Fruit fly (Drosophila melanogaster) whole organism, adult: ENCODE results near the gene CG14174.

Experiments
- CG14711 ChIP-seq: fragments of 200-800 bp; sonication (Bioruptor generic); optimal IDR thresholded peaks from 2 replicates; lab custom pipeline; 2018; ENCODE audit warnings: missing biosample characterization, mild to moderate bottlenecking, missing genetic modification characterization, moderate library complexity
- CG1620 ChIP-seq: fragments of 200-800 bp; sonication (Bioruptor generic); optimal IDR thresholded peaks from 2 replicates; lab custom pipeline; 2016; ENCODE audit warnings: missing biosample characterization, missing genetic modification characterization
- CG33017 ChIP-seq: fragments of 200-800 bp; sonication (Bioruptor generic); optimal IDR thresholded peaks from 2 replicates; lab custom pipeline; 2018; ENCODE audit warnings: missing biosample characterization, mild to moderate bottlenecking, missing genetic modification characterization, moderate library complexity
- Clk ChIP-seq: fragments of 200-800 bp; sonication (Bioruptor generic); optimal IDR thresholded peaks from 2 replicates; lab custom pipeline; 2017; ENCODE audit warnings: missing biosample characterization, missing genetic modification characterization
- Hr96 ChIP-seq: fragments of 200-800 bp; sonication (Bioruptor generic); optimal IDR thresholded peaks from 2 replicates; lab custom pipeline; 2016; ENCODE audit warnings: missing biosample characterization, missing genetic modification characterization
- Mnt ChIP-seq: fragments of 200-800 bp; sonication (Bioruptor generic); optimal IDR thresholded peaks from 2 replicates; lab custom pipeline; 2016; ENCODE audit warnings: missing biosample characterization, mild to moderate bottlenecking, missing genetic modification characterization
- bab1 ChIP-seq: fragments of 200-800 bp; sonication (Bioruptor generic); optimal IDR thresholded peaks from 3 replicates; lab custom pipeline; 2019; ENCODE audit warnings: missing biosample characterization, mild to moderate bottlenecking, missing genetic modification characterization, moderate library complexity
- ovo ChIP-seq: fragments of 200-800 bp; sonication (Bioruptor generic); optimal IDR thresholded peaks from 2 replicates; lab custom pipeline; 2016; ENCODE audit warnings: missing biosample characterization, missing genetic modification characterization
- pad ChIP-seq: fragments of 200-800 bp; sonication (Bioruptor generic); optimal IDR thresholded peaks from 3 replicates; lab custom pipeline; 2017; ENCODE audit warnings: missing biosample characterization, missing genetic modification characterization, mild to moderate bottlenecking, moderate library complexity, missing genetic modification reagents
- toe ChIP-seq: fragments of 200-800 bp; sonication (Bioruptor generic); optimal IDR thresholded peaks from 2 replicates; lab custom pipeline; 2016; ENCODE audit warnings: missing biosample characterization, missing genetic modification characterization

dm6 chr3L:9717101-9717500, 2.0 kb upstream of the CG14174 start:
- TF ChIP-seq CG1620 (no peak), Clk (GFP tag; lab: Kevin White, UChicago) (no peak), CG33017 (no peak), bab1 (GFP tag; lab: Kevin White, UChicago) (no peak), Hr96 (no peak), CG14711 (no peak), toe (no peak), ovo (no peak), pad (GFP tag; lab: Kevin White, UChicago) (no peak), Mnt (GFP tag; lab: Kevin White, UChicago) (no peak)
